Fruit fly (Drosophila melanogaster) whole organism: Measurements from ENCODE around the gene CG4962.

Source experiments
- CG8478 ChIP-seq: fragments of >200 bp; optimal IDR thresholded peaks from 2 replicates; lab custom pipeline; 2018; ENCODE audit warnings: inconsistent platforms
- Dll ChIP-seq: fragments of >200 bp; optimal IDR thresholded peaks from 2 replicates; lab custom pipeline; 2017
- usp ChIP-seq: fragments of >200 bp; optimal IDR thresholded peaks from 2 replicates; lab custom pipeline; 2017; ENCODE audit warnings: missing biosample characterization, missing genetic modification characterization, mixed read lengths

- TF ChIP-seq CG8478 (lab: Kevin White, UChicago) (no peak), Dll (lab: Kevin White, UChicago) (no peak), usp (GFP tag; lab: Kevin White, UChicago) (no peak)
Observed at dm6 chr3L:16317724-16318123, 22.4 kb upstream of the CG4962 start, which contains the start of gene Nplp3.
